Comparison of ENCODE assay signal across 1 fruit fly cellular context in the genomic region with DNA sequence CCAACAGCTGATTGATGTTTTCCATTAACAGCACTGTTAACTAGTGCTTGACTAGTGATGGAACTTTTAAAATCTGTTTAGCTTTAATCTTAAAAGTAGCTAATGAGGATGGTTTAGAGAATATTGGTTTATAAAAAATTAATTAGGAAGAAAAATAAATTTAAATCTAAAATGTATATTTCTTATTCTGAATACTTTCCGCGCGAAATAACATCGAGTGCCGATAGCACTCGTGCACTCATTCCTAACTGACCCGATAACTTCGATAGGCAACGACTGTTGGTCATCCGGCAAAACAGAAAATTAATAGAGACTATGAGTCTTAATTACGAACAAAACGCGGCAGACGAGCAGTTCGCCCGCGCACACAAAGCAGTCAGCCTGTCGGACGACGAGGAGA.
TF ChIP-seq lines count a peak whose summit lies in the region.

Gene THG (minus strand): TSS at position 22 of the 400 bp plus-strand sequence.
Gene Rnmt (plus strand): TSS at position 237 of the 400 bp plus-strand sequence.

TF ChIP-seq in whole organism, embryonic, 481 proteins besides CTCF, POLR2A, EP300 and RAD21 (continued from another document and continues in another):
- no peak for TF ChIP-seq CG6654 (GFP tag; optimal IDR thresholded peaks at IDR 0.05; lab: Kevin White, UChicago)
- peak; percentile 37 for TF ChIP-seq CG12219 (GFP tag; optimal IDR thresholded peaks at IDR 0.05; lab: Kevin White, UChicago)
- peak; percentile 84 for TF ChIP-seq H2.0 (GFP tag; IDR thresholded peaks at IDR 0.05; lab: Robert Waterston, UW)
- peak; percentile 94 for TF ChIP-seq row (GFP tag; IDR thresholded peaks at IDR 0.05; lab: Robert Waterston, UW)
- peak; percentile 81 for TF ChIP-seq fd3F (GFP tag; optimal IDR thresholded peaks at IDR 0.05; lab: Kevin White, UChicago)
- TF ChIP-seq CG9817 (tag; optimal IDR thresholded peaks at IDR 0.05; lab: Kevin White, UChicago), result peak; percentile 90
- peak; percentile 37 for TF ChIP-seq Mes4 (GFP tag; optimal IDR thresholded peaks at IDR 0.05; lab: Kevin White, UChicago)
- peak; percentile 51 for TF ChIP-seq salm (tag; optimal IDR thresholded peaks at IDR 0.05; lab: Kevin White, UChicago)
- TF ChIP-seq CHES-1-like (GFP tag; optimal IDR thresholded peaks at IDR 0.05; lab: Kevin White, UChicago), result peak; percentile 59
- peak; percentile 92 for TF ChIP-seq Scr (GFP tag; IDR thresholded peaks at IDR 0.05; lab: Robert Waterston, UW; ENCODE audit: partially characterized antibody)
- TF ChIP-seq BEAF-32 (GFP tag; optimal IDR thresholded peaks at IDR 0.05; lab: Kevin White, UChicago), result peak; percentile 84
- peak; percentile 68 for TF ChIP-seq CG4820 (GFP tag; optimal IDR thresholded peaks at IDR 0.05; lab: Kevin White, UChicago)
- TF ChIP-seq vnd (GFP tag; IDR thresholded peaks at IDR 0.05; lab: Robert Waterston, UW; ENCODE audit: partially characterized antibody), result peak; percentile 82
- peak; percentile 66 for TF ChIP-seq odd (GFP tag; optimal IDR thresholded peaks at IDR 0.05; lab: Kevin White, UChicago)
- peak; percentile 77 for TF ChIP-seq inv (GFP tag; IDR thresholded peaks at IDR 0.05; lab: Robert Waterston, UW; ENCODE audit: partially characterized antibody)
- TF ChIP-seq Hr51 (GFP tag; optimal IDR thresholded peaks at IDR 0.05; lab: Kevin White, UChicago), result peak; percentile 76 to 79
- no peak for TF ChIP-seq Kr (GFP tag; optimal IDR thresholded peaks at IDR 0.05; lab: Kevin White, UChicago)
- TF ChIP-seq CG10274 (GFP tag; optimal IDR thresholded peaks at IDR 0.05; lab: Kevin White, UChicago), result no peak
- peak; percentile 75 for TF ChIP-seq CG16815 (GFP tag; optimal IDR thresholded peaks at IDR 0.05; lab: Kevin White, UChicago)
- TF ChIP-seq Abd-B (GFP tag; optimal IDR thresholded peaks at IDR 0.05; lab: Kevin White, UChicago), result peak; percentile 54
- TF ChIP-seq so (GFP tag; IDR thresholded peaks at IDR 0.05; lab: Robert Waterston, UW), result peak; percentile 60; the same call in 1 of the 3 replicates
- TF ChIP-seq en (GFP tag; optimal IDR thresholded peaks at IDR 0.05; lab: Kevin White, UChicago), result peak; percentile 33
- TF ChIP-seq br (optimal IDR thresholded peaks at IDR 0.05; lab: Kevin White, UChicago), result no peak
- peak; percentile 4 for TF ChIP-seq CG8359 (GFP tag; optimal IDR thresholded peaks at IDR 0.05; lab: Kevin White, UChicago; ENCODE audit: borderline replicate concordance)
- peak; percentile 78 for TF ChIP-seq sisA (GFP tag; IDR thresholded peaks at IDR 0.05; lab: Robert Waterston, UW)
- peak; percentile 73 for TF ChIP-seq CG4617 (GFP tag; optimal IDR thresholded peaks at IDR 0.05; lab: Kevin White, UChicago; ENCODE audit: borderline replicate concordance)
- peak; percentile 11; the same call in 1 of the 3 replicates for TF ChIP-seq sr (GFP tag; IDR thresholded peaks at IDR 0.05; lab: Robert Waterston, UW)
- TF ChIP-seq slou (GFP tag; optimal IDR thresholded peaks at IDR 0.05; lab: Kevin White, UChicago), result peak; percentile 43
- TF ChIP-seq trem (tag; optimal IDR thresholded peaks at IDR 0.05; lab: Kevin White, UChicago), result peak; percentile 85
- TF ChIP-seq ro (GFP tag; IDR thresholded peaks at IDR 0.05; lab: Robert Waterston, UW), result peak; percentile 36; the same call in 1 of the 2 replicates
- TF ChIP-seq TFAM (GFP tag; optimal IDR thresholded peaks at IDR 0.05; lab: Kevin White, UChicago), result no peak
- TF ChIP-seq scrt (GFP tag; optimal IDR thresholded peaks at IDR 0.05; lab: Kevin White, UChicago), result peak; percentile 48
- TF ChIP-seq CG18599 (GFP tag; optimal IDR thresholded peaks at IDR 0.05; lab: Kevin White, UChicago), result peak; percentile 82
- TF ChIP-seq corto (GFP tag; optimal IDR thresholded peaks at IDR 0.05; lab: Kevin White, UChicago), result no peak
- TF ChIP-seq ato (GFP tag; IDR thresholded peaks at IDR 0.05; lab: Robert Waterston, UW; ENCODE audit: partially characterized antibody), result peak; percentile 41; the same call in 1 of the 2 replicates
- TF ChIP-seq CG7271 (tag; optimal IDR thresholded peaks at IDR 0.05; lab: Kevin White, UChicago), result peak; percentile 71
- TF ChIP-seq CG17612 (GFP tag; IDR thresholded peaks at IDR 0.05; lab: Robert Waterston, UW), result no peak
- TF ChIP-seq chif (GFP tag; optimal IDR thresholded peaks at IDR 0.05; lab: Kevin White, UChicago), result peak; percentile 62 to 69
- TF ChIP-seq bcd (GFP tag; optimal IDR thresholded peaks at IDR 0.05; lab: Kevin White, UChicago), result peak; percentile 63
- TF ChIP-seq trh (GFP tag; optimal IDR thresholded peaks at IDR 0.05; lab: Kevin White, UChicago), result peak; percentile 58
- peak; percentile 92 for TF ChIP-seq CG13424 (tag; optimal IDR thresholded peaks at IDR 0.05; lab: Kevin White, UChicago)
- TF ChIP-seq CG2199 (GFP tag; IDR thresholded peaks at IDR 0.05; lab: Robert Waterston, UW), result peak; percentile 56; the same call in 1 of the 3 replicates
- peak; percentile 57 for TF ChIP-seq Side (GFP tag; optimal IDR thresholded peaks at IDR 0.05; lab: Kevin White, UChicago)
- peak; percentile 79 for TF ChIP-seq twi (tag; optimal IDR thresholded peaks at IDR 0.05; lab: Kevin White, UChicago)
- no peak for TF ChIP-seq bigmax (GFP tag; optimal IDR thresholded peaks at IDR 0.05; lab: Kevin White, UChicago)
- TF ChIP-seq Oli (tag; optimal IDR thresholded peaks at IDR 0.05; lab: Kevin White, UChicago), result peak; percentile 75
- TF ChIP-seq CG1647 (GFP tag; optimal IDR thresholded peaks at IDR 0.05; lab: Kevin White, UChicago), result peak; percentile 54
- TF ChIP-seq CG4282 (GFP tag; optimal IDR thresholded peaks at IDR 0.05; lab: Kevin White, UChicago), result no peak
- peak; percentile 57 for TF ChIP-seq Oaz (GFP tag; IDR thresholded peaks at IDR 0.05; lab: Robert Waterston, UW)
- TF ChIP-seq ham (GFP tag; IDR thresholded peaks at IDR 0.05; lab: Robert Waterston, UW), result peak; percentile 46; the same call in 1 of the 2 replicates
- peak; percentile 35 for TF ChIP-seq CG16863 (GFP tag; optimal IDR thresholded peaks at IDR 0.05; lab: Kevin White, UChicago)
- no peak for TF ChIP-seq CG1832 (GFP tag; optimal IDR thresholded peaks at IDR 0.05; lab: Kevin White, UChicago)
- peak; percentile 9 for TF ChIP-seq Sin3A (optimal IDR thresholded peaks at IDR 0.05; lab: Kevin White, UChicago)
- TF ChIP-seq CG9932 (GFP tag; IDR thresholded peaks at IDR 0.05; lab: Robert Waterston, UW), result peak; percentile 94
- no peak for TF ChIP-seq Dfd (GFP tag; optimal IDR thresholded peaks at IDR 0.05; lab: Kevin White, UChicago)
- no peak for TF ChIP-seq CG12071 (GFP tag; optimal IDR thresholded peaks at IDR 0.05; lab: Kevin White, UChicago)
- TF ChIP-seq toy (GFP tag; IDR thresholded peaks at IDR 0.05; lab: Robert Waterston, UW), result 0 out of 2 replicates have a peak, but pooled peaks have one; percentile 28
- peak; percentile 72 for TF ChIP-seq CG17359 (tag; optimal IDR thresholded peaks at IDR 0.05; lab: Kevin White, UChicago)
- TF ChIP-seq gce (GFP tag; IDR thresholded peaks at IDR 0.05; lab: Robert Waterston, UW), result peak; percentile 83; the same call in 2 of the 3 replicates
- peak; percentile 73 for TF ChIP-seq sim (GFP tag; IDR thresholded peaks at IDR 0.05; lab: Robert Waterston, UW)
- peak; percentile 67; the same call in 2 of the 3 replicates for TF ChIP-seq z (GFP tag; IDR thresholded peaks at IDR 0.05; lab: Robert Waterston, UW)
- TF ChIP-seq wek (GFP tag; optimal IDR thresholded peaks at IDR 0.05; lab: Kevin White, UChicago), result no peak
- TF ChIP-seq ash1 (GFP tag; optimal IDR thresholded peaks at IDR 0.05; lab: Kevin White, UChicago), result no peak
- no peak for TF ChIP-seq CG7987 (GFP tag; optimal IDR thresholded peaks at IDR 0.05; lab: Kevin White, UChicago)
- TF ChIP-seq tx (GFP tag; optimal IDR thresholded peaks at IDR 0.05; lab: Kevin White, UChicago), result peak; percentile 34
- TF ChIP-seq pfk (GFP tag; optimal IDR thresholded peaks at IDR 0.05; lab: Kevin White, UChicago), result peak; percentile 6
- TF ChIP-seq CG3838 (GFP tag; optimal IDR thresholded peaks at IDR 0.05; lab: Kevin White, UChicago), result peak; percentile 49
- TF ChIP-seq CG14441 (GFP tag; IDR thresholded peaks at IDR 0.05; lab: Robert Waterston, UW), result peak; percentile 86
- peak; percentile 86 for TF ChIP-seq CG14014 (GFP tag; IDR thresholded peaks at IDR 0.05; lab: Robert Waterston, UW)
- peak; percentile 89 for TF ChIP-seq sob (GFP tag; IDR thresholded peaks at IDR 0.05; lab: Robert Waterston, UW)
- peak; percentile 41 for TF ChIP-seq Usf (GFP tag; optimal IDR thresholded peaks at IDR 0.05; lab: Kevin White, UChicago)
- TF ChIP-seq Lim3 (GFP tag; IDR thresholded peaks at IDR 0.05; lab: Robert Waterston, UW), result peak; percentile 38; the same call in 1 of the 2 replicates
- peak; percentile 61 for TF ChIP-seq stc (GFP tag; IDR thresholded peaks at IDR 0.05; lab: Robert Waterston, UW)
- peak; percentile 87 for TF ChIP-seq CG12659 (GFP tag; optimal IDR thresholded peaks at IDR 0.05; lab: Kevin White, UChicago)
- peak; percentile 85 for TF ChIP-seq Sox102F (GFP tag; optimal IDR thresholded peaks at IDR 0.05; lab: Kevin White, UChicago)
- TF ChIP-seq crol (GFP tag; IDR thresholded peaks at IDR 0.05; lab: Robert Waterston, UW), result peak; percentile 33; the same call in 1 of the 2 replicates
- no peak for TF ChIP-seq org-1 (GFP tag; optimal IDR thresholded peaks at IDR 0.05; lab: Kevin White, UChicago)
- no peak for TF ChIP-seq CG8478 (optimal IDR thresholded peaks at IDR 0.05; lab: Kevin White, UChicago)
- peak; percentile 76 for TF ChIP-seq E2f2 (GFP tag; IDR thresholded peaks at IDR 0.05; lab: Robert Waterston, UW)
- TF ChIP-seq HLHmδ (GFP tag; optimal IDR thresholded peaks at IDR 0.05; lab: Kevin White, UChicago), result no peak
- peak; percentile 78 for TF ChIP-seq CG12942 (GFP tag; optimal IDR thresholded peaks at IDR 0.05; lab: Kevin White, UChicago)
- peak; percentile 83 for TF ChIP-seq zen (tag; optimal IDR thresholded peaks at IDR 0.05; lab: Kevin White, UChicago)
- peak; percentile 73 for TF ChIP-seq Blimp-1 (GFP tag; optimal IDR thresholded peaks at IDR 0.05; lab: Kevin White, UChicago)
- TF ChIP-seq dmrt11E (tag; optimal IDR thresholded peaks at IDR 0.05; lab: Kevin White, UChicago), result peak; percentile 88
- TF ChIP-seq Gsc (GFP tag; IDR thresholded peaks at IDR 0.05; lab: Robert Waterston, UW), result no peak
- no peak for TF ChIP-seq danr (GFP tag; IDR thresholded peaks at IDR 0.05; lab: Robert Waterston, UW)
- peak; percentile 62 for TF ChIP-seq CG18476 (GFP tag; optimal IDR thresholded peaks at IDR 0.05; lab: Kevin White, UChicago)
- no peak for TF ChIP-seq fd102C (GFP tag; optimal IDR thresholded peaks at IDR 0.05; lab: Kevin White, UChicago)
- TF ChIP-seq CG11456 (GFP tag; IDR thresholded peaks at IDR 0.05; lab: Robert Waterston, UW), result peak; percentile 85
- TF ChIP-seq grau (tag; optimal IDR thresholded peaks at IDR 0.05; lab: Kevin White, UChicago), result peak; percentile 86
- peak; percentile 49; the same call in 1 of the 2 replicates for TF ChIP-seq seq (GFP tag; IDR thresholded peaks at IDR 0.05; lab: Robert Waterston, UW)
- TF ChIP-seq CG11695 (GFP tag; IDR thresholded peaks at IDR 0.05; lab: Robert Waterston, UW), result peak; percentile 69; the same call in 2 of the 3 replicates
- no peak for TF ChIP-seq zf30C (GFP tag; optimal IDR thresholded peaks at IDR 0.05; lab: Kevin White, UChicago)
- TF ChIP-seq jumu (GFP tag; optimal IDR thresholded peaks at IDR 0.05; lab: Kevin White, UChicago), result peak; percentile 58
- peak; percentile 73 for TF ChIP-seq Dek (tag; optimal IDR thresholded peaks at IDR 0.05; lab: Kevin White, UChicago)
- no peak for TF ChIP-seq Doc2 (GFP tag; IDR thresholded peaks at IDR 0.05; lab: Robert Waterston, UW)
- TF ChIP-seq CG15514 (GFP tag; optimal IDR thresholded peaks at IDR 0.05; lab: Kevin White, UChicago), result peak; percentile 56
- peak; percentile 66 for TF ChIP-seq CG13123 (GFP tag; optimal IDR thresholded peaks at IDR 0.05; lab: Kevin White, UChicago)
- TF ChIP-seq CG9727 (GFP tag; optimal IDR thresholded peaks at IDR 0.05; lab: Kevin White, UChicago), result peak; percentile 77
- TF ChIP-seq CG12769 (tag; optimal IDR thresholded peaks at IDR 0.05; lab: Kevin White, UChicago), result peak; percentile 79
- peak; percentile 74 for TF ChIP-seq mam (GFP tag; optimal IDR thresholded peaks at IDR 0.05; lab: Kevin White, UChicago)
- TF ChIP-seq Dll (GFP tag; IDR thresholded peaks at IDR 0.05; lab: Robert Waterston, UW; ENCODE audit: partially characterized antibody), result peak; percentile 96
- TF ChIP-seq CG8388 (GFP tag; optimal IDR thresholded peaks at IDR 0.05; lab: Kevin White, UChicago), result peak; percentile 81
- peak; percentile 0 to 86 for TF ChIP-seq crp (GFP tag; optimal IDR thresholded peaks at IDR 0.05; lab: Kevin White, UChicago)
- peak; percentile 35 for TF ChIP-seq CG31388 (GFP tag; optimal IDR thresholded peaks at IDR 0.05; lab: Kevin White, UChicago)
- no peak for TF ChIP-seq lov (optimal IDR thresholded peaks at IDR 0.05; lab: Kevin White, UChicago)
- TF ChIP-seq lov (GFP tag; IDR thresholded peaks at IDR 0.05; lab: Robert Waterston, UW), result peak; percentile 80; the same call in 1 of the 3 replicates
- peak; percentile 45; the same call in 1 of the 2 replicates for TF ChIP-seq Poxn (GFP tag; IDR thresholded peaks at IDR 0.05; lab: Robert Waterston, UW)
- peak; percentile 74 for TF ChIP-seq Mad (GFP tag; optimal IDR thresholded peaks at IDR 0.05; lab: Kevin White, UChicago)
- peak; percentile 82 for TF ChIP-seq CG15601 (tag; optimal IDR thresholded peaks at IDR 0.05; lab: Kevin White, UChicago)
- TF ChIP-seq CG10959 (GFP tag; IDR thresholded peaks at IDR 0.05; lab: Robert Waterston, UW), result peak; percentile 84
- TF ChIP-seq kni (GFP tag; optimal IDR thresholded peaks at IDR 0.05; lab: Kevin White, UChicago), result no peak
- peak; percentile 74 for TF ChIP-seq ap (GFP tag; IDR thresholded peaks at IDR 0.05; lab: Robert Waterston, UW)
- TF ChIP-seq pzg (GFP tag; optimal IDR thresholded peaks at IDR 0.05; lab: Kevin White, UChicago), result peak; percentile 54
- peak; percentile 3 for TF ChIP-seq D19B (GFP tag; optimal IDR thresholded peaks at IDR 0.05; lab: Kevin White, UChicago)
- peak; percentile 82 for TF ChIP-seq CG15696 (tag; optimal IDR thresholded peaks at IDR 0.05; lab: Kevin White, UChicago)
- TF ChIP-seq CG11696 (GFP tag; IDR thresholded peaks at IDR 0.05; lab: Robert Waterston, UW), result 0 out of 2 replicates have a peak, but pooled peaks have one; percentile 26
- peak; percentile 32 for TF ChIP-seq dm (GFP tag; optimal IDR thresholded peaks at IDR 0.05; lab: Kevin White, UChicago)
- TF ChIP-seq HmgD (GFP tag; optimal IDR thresholded peaks at IDR 0.05; lab: Kevin White, UChicago), result no peak
- peak; percentile 68 for TF ChIP-seq B-H1 (GFP tag; IDR thresholded peaks at IDR 0.05; lab: Robert Waterston, UW)
- peak; percentile 72 for TF ChIP-seq Meics (GFP tag; optimal IDR thresholded peaks at IDR 0.05; lab: Kevin White, UChicago)
- no peak for TF ChIP-seq ab (GFP tag; optimal IDR thresholded peaks at IDR 0.05; lab: Kevin White, UChicago)
- TF ChIP-seq ara (GFP tag; IDR thresholded peaks at IDR 0.05; lab: Robert Waterston, UW), result peak; percentile 86
